Fruit fly (Drosophila melanogaster) whole organism: ENCODE data around the gene Mnt.
A peak's percentile ranks its signal among the peaks of the same experiment; 100 is the strongest.

ENCODE experiments used
- CG8478 ChIP-seq: fragments of >200 bp; optimal IDR thresholded peaks from 2 replicates; lab custom pipeline; 2018; ENCODE audit warnings: inconsistent platforms
- Dll ChIP-seq: fragments of >200 bp; optimal IDR thresholded peaks from 2 replicates; lab custom pipeline; 2017
- EcR ChIP-seq, 2 experiments: fragments of >200 bp; optimal IDR thresholded peaks; 2 replicates each; lab custom pipeline; 2017; ENCODE audit warnings: missing biosample characterization in 2 of 2, missing genetic modification characterization in 2 of 2, missing genetic modification reagents in 2 of 2
- pan ChIP-seq: fragments of >200 bp; optimal IDR thresholded peaks from 2 replicates; lab custom pipeline; 2017
- psq ChIP-seq: fragments of >200 bp; optimal IDR thresholded peaks from 2 replicates; lab custom pipeline; 2017
- usp ChIP-seq: fragments of >200 bp; optimal IDR thresholded peaks from 2 replicates; lab custom pipeline; 2017; ENCODE audit warnings: missing biosample characterization, missing genetic modification characterization, mixed read lengths

The Mnt gene

dm6 chrX:3681729-3682482 is 10.3 kb downstream of the Mnt start:
- no peak for TF ChIP-seq usp (GFP tag; lab: Kevin White, UChicago)
- TF ChIP-seq EcR (GFP tag; optimal IDR thresholded peaks at IDR 0.05; lab: Kevin White, UChicago): peak in 1 of 2 experiments; percentile 49

- TF ChIP-seq psq (lab: Kevin White, UChicago): no peak
- peak in 1 of 2 experiments; percentile 46 for TF ChIP-seq EcR (GFP tag; optimal IDR thresholded peaks at IDR 0.05; lab: Kevin White, UChicago)
Measured at dm6 chrX:3682483-3682813, 10.8 kb downstream of the Mnt start.

dm6 chrX:3684809-3685533 is 13.4 kb downstream of the Mnt start:
- TF ChIP-seq CG8478 (lab: Kevin White, UChicago): no peak
- TF ChIP-seq EcR (GFP tag; optimal IDR thresholded peaks at IDR 0.05; lab: Kevin White, UChicago): no peak
- no peak for TF ChIP-seq pan (lab: Kevin White, UChicago)
- TF ChIP-seq Dll (lab: Kevin White, UChicago): no peak
- TF ChIP-seq psq (lab: Kevin White, UChicago): no peak
- TF ChIP-seq usp (GFP tag; lab: Kevin White, UChicago): no peak

- TF ChIP-seq pan (lab: Kevin White, UChicago) (no peak), Dll (lab: Kevin White, UChicago) (no peak), CG8478 (lab: Kevin White, UChicago) (no peak), psq (lab: Kevin White, UChicago) (no peak), EcR (GFP tag; optimal IDR thresholded peaks at IDR 0.05; lab: Kevin White, UChicago) (no peak), usp (GFP tag; lab: Kevin White, UChicago) (no peak)
Measured at dm6 chrX:3685534-3685922, 13.9 kb downstream of the Mnt start.

dm6 chrX:3686469-3687410 is 15.1 kb downstream of the Mnt start:
- TF ChIP-seq EcR (GFP tag; optimal IDR thresholded peaks at IDR 0.05; lab: Kevin White, UChicago) (peak in 1 of 2 experiments; percentile 27), psq (lab: Kevin White, UChicago) (no peak)

dm6 chrX:3687837-3688375 is 16.3 kb downstream of the Mnt start:
- TF ChIP-seq Dll (lab: Kevin White, UChicago) (peak; percentile 71), usp (GFP tag; lab: Kevin White, UChicago) (no peak)

- no peak for TF ChIP-seq pan (lab: Kevin White, UChicago)
- no peak for TF ChIP-seq CG8478 (lab: Kevin White, UChicago)
- TF ChIP-seq usp (GFP tag; lab: Kevin White, UChicago): no peak
- no peak for TF ChIP-seq EcR (GFP tag; optimal IDR thresholded peaks at IDR 0.05; lab: Kevin White, UChicago)
- no peak for TF ChIP-seq Dll (lab: Kevin White, UChicago)
- TF ChIP-seq psq (lab: Kevin White, UChicago): no peak
Measured at dm6 chrX:3688576-3688975, 17.0 kb downstream of the Mnt start.

- TF ChIP-seq psq (lab: Kevin White, UChicago) (no peak), Dll (lab: Kevin White, UChicago) (peak; percentile 89)
Measured at dm6 chrX:3689079-3689478, 17.5 kb downstream of the Mnt start.

- TF ChIP-seq pan (lab: Kevin White, UChicago) (no peak), usp (GFP tag; lab: Kevin White, UChicago) (no peak), psq (lab: Kevin White, UChicago) (no peak), Dll (lab: Kevin White, UChicago) (no peak), EcR (GFP tag; optimal IDR thresholded peaks at IDR 0.05; lab: Kevin White, UChicago) (no peak), CG8478 (lab: Kevin White, UChicago) (no peak)
Measured at dm6 chrX:3690631-3691030, 19.0 kb downstream of the Mnt start.

dm6 chrX:3691623-3692553 is 20.3 kb downstream of the Mnt start:
- TF ChIP-seq EcR (GFP tag; optimal IDR thresholded peaks at IDR 0.05; lab: Kevin White, UChicago) (peak in 1 of 2 experiments; percentile 70), psq (lab: Kevin White, UChicago) (no peak)
